Worm (Caenorhabditis elegans) whole organism, young adult: ENCODE measurements around the gene K08B5.1.
A peak's percentile ranks its signal among the peaks of the same experiment; 100 is the strongest.

Experiments
- B0261.1 ChIP-seq: sonication (generic microtip); optimal IDR thresholded peaks from 2 replicates; lab custom pipeline; 2016; ENCODE audit warnings: mild to moderate bottlenecking, missing genetic modification characterization, moderate library complexity, missing compliant biosample characterization
- C17E4.6 ChIP-seq: fragments of 200-800 bp; sonication (Bioruptor generic); IDR thresholded peaks from 2 replicates; pipeline ENCODE4 v1.3.6; 2022; ENCODE audit warnings: missing genetic modification reagents, missing genetic modification characterization, missing compliant biosample characterization
- D2030.7 ChIP-seq: fragments of 200-800 bp; sonication (Bioruptor generic); IDR thresholded peaks from 2 replicates; pipeline ENCODE4 v1.3.6; 2022; ENCODE audit warnings: missing genetic modification reagents, missing genetic modification characterization, missing compliant biosample characterization
- F10E7.11 ChIP-seq: sonication (generic microtip); optimal IDR thresholded peaks from 2 replicates; lab custom pipeline; 2017; ENCODE audit warnings: mild to moderate bottlenecking, missing genetic modification characterization, moderate library complexity, missing compliant biosample characterization
- F23B12.7 ChIP-seq: sonication (generic microtip); optimal IDR thresholded peaks from 2 replicates; lab custom pipeline; 2017; ENCODE audit warnings: missing genetic modification characterization, mild to moderate bottlenecking, missing compliant biosample characterization, antibody characterized with exemption, moderate library complexity; ENCODE audit not compliant: insufficient read depth
- F39B2.1 ChIP-seq: fragments of 200-800 bp; sonication (Bioruptor generic); IDR thresholded peaks from 2 replicates; pipeline ENCODE4 v1.3.6; 2022; ENCODE audit warnings: missing genetic modification reagents, missing genetic modification characterization, missing compliant biosample characterization
- F49E8.2 ChIP-seq: sonication (generic microtip); optimal IDR thresholded peaks from 3 replicates; lab custom pipeline; 2017; ENCODE audit warnings: missing genetic modification characterization, mild to moderate bottlenecking, missing compliant biosample characterization, antibody characterized with exemption, moderate library complexity; ENCODE audit not compliant: insufficient read depth
- F52B5.7 ChIP-seq: sonication (generic microtip); optimal IDR thresholded peaks from 2 replicates; lab custom pipeline; 2016; ENCODE audit warnings: mild to moderate bottlenecking, missing genetic modification characterization, missing compliant biosample characterization
- F57C9.4 ChIP-seq: sonication (generic microtip); optimal IDR thresholded peaks from 2 replicates; lab custom pipeline; 2017; ENCODE audit warnings: mild to moderate bottlenecking, missing genetic modification characterization, missing compliant biosample characterization
- T26A5.8 ChIP-seq: sonication (generic microtip); optimal IDR thresholded peaks from 2 replicates; lab custom pipeline; 2016; ENCODE audit warnings: missing genetic modification characterization, missing compliant biosample characterization
- Y56A3A.18 ChIP-seq: fragments of 200-800 bp; sonication (Bioruptor generic); IDR thresholded peaks from 2 replicates; pipeline ENCODE4 v1.3.6; 2022; ENCODE audit warnings: missing genetic modification reagents, missing genetic modification characterization, missing compliant biosample characterization
- ZK185.1 ChIP-seq: sonication (generic microtip); optimal IDR thresholded peaks from 2 replicates; lab custom pipeline; 2016; ENCODE audit warnings: mild to moderate bottlenecking, missing genetic modification characterization, missing compliant biosample characterization; ENCODE audit not compliant: poor library complexity, severe bottlenecking
- ama-1 ChIP-seq, 3 experiments: fragments of 150-350 bp in 1 of 3; sonication (generic microtip) in 2 of 3; optimal IDR thresholded peaks; 2 replicates each; lab custom pipeline; 2014 to 2018; ENCODE audit warnings: missing biosample characterization in 2 of 3, missing genetic modification characterization in 2 of 3, missing genetic modification reagents in 2 of 3
- aptf-2 ChIP-seq: fragments of 200-800 bp; sonication (Bioruptor generic); conservative IDR thresholded peaks from 2 replicates; pipeline ENCODE4 v1.3.6; 2022; ENCODE audit warnings: missing genetic modification reagents, missing genetic modification characterization, missing compliant biosample characterization
- atf-7 ChIP-seq: sonication (generic microtip); optimal IDR thresholded peaks from 2 replicates; lab custom pipeline; 2017; ENCODE audit warnings: mild to moderate bottlenecking, missing genetic modification characterization, missing compliant biosample characterization
- attf-3 ChIP-seq: fragments of 200-800 bp; sonication (Bioruptor generic); conservative IDR thresholded peaks from 2 replicates; pipeline ENCODE4 v1.3.6; 2022; ENCODE audit warnings: missing genetic modification reagents, missing genetic modification characterization, missing compliant biosample characterization
- cebp-2 ChIP-seq: fragments of 200-800 bp; sonication (Bioruptor generic); IDR thresholded peaks from 2 replicates; pipeline ENCODE4 v1.3.6; 2022; ENCODE audit warnings: missing genetic modification characterization, missing compliant biosample characterization
- ceh-91 ChIP-seq: fragments of 200-800 bp; sonication (Bioruptor generic); IDR thresholded peaks from 2 replicates; pipeline ENCODE4 v1.3.6; 2022; ENCODE audit warnings: missing genetic modification reagents, missing genetic modification characterization, missing compliant biosample characterization
- chd-7 ChIP-seq: sonication (generic microtip); optimal IDR thresholded peaks from 2 replicates; lab custom pipeline; 2016; ENCODE audit warnings: mild to moderate bottlenecking, missing genetic modification characterization, moderate library complexity, missing compliant biosample characterization
- die-1 ChIP-seq: sonication (generic microtip); optimal IDR thresholded peaks from 2 replicates; lab custom pipeline; 2016; ENCODE audit warnings: missing genotype, mild to moderate bottlenecking, missing genetic modification characterization, missing compliant biosample characterization
- dox-1 ChIP-seq: fragments of 200-800 bp; sonication (Bioruptor generic); IDR thresholded peaks from 2 replicates; pipeline ENCODE4 v1.3.6; 2022; ENCODE audit warnings: missing genetic modification reagents, missing genetic modification characterization, missing compliant biosample characterization
- efl-1 ChIP-seq: fragments of 150-350 bp; optimal IDR thresholded peaks from 2 replicates; lab custom pipeline; 2014; ENCODE audit warnings: missing biosample characterization, missing genetic modification reagents, missing genetic modification characterization
- egl-18 ChIP-seq: fragments of 200-800 bp; sonication (Bioruptor generic); IDR thresholded peaks from 2 replicates; pipeline ENCODE4 v1.3.6; 2022; ENCODE audit warnings: missing genetic modification reagents, missing genetic modification characterization, missing compliant biosample characterization
- egl-44 ChIP-seq: fragments of 200-800 bp; sonication (Bioruptor generic); IDR thresholded peaks from 2 replicates; pipeline ENCODE4 v1.3.6; 2022; ENCODE audit warnings: missing genetic modification reagents, missing genetic modification characterization, missing compliant biosample characterization
- egrh-3 ChIP-seq: fragments of 200-800 bp; sonication (Bioruptor generic); IDR thresholded peaks from 2 replicates; pipeline ENCODE4 v1.3.6; 2022; ENCODE audit warnings: missing genetic modification reagents, missing genetic modification characterization, missing compliant biosample characterization
- ekl-4 ChIP-seq: fragments of 200-800 bp; sonication (Bioruptor generic); IDR thresholded peaks from 2 replicates; pipeline ENCODE4 v1.3.6; 2022; ENCODE audit warnings: missing genetic modification reagents, missing genetic modification characterization, missing compliant biosample characterization
- fkh-3 ChIP-seq: sonication (generic microtip); optimal IDR thresholded peaks from 2 replicates; lab custom pipeline; 2016; ENCODE audit warnings: mild to moderate bottlenecking, missing genetic modification characterization, missing compliant biosample characterization
- gei-17 ChIP-seq: fragments of 200-800 bp; sonication (Bioruptor generic); optimal IDR thresholded peaks from 2 replicates; lab custom pipeline; 2018; ENCODE audit warnings: mild to moderate bottlenecking, missing genetic modification characterization, missing compliant biosample characterization
- hlh-26 ChIP-seq: fragments of 200-800 bp; sonication (Bioruptor generic); conservative IDR thresholded peaks from 2 replicates; pipeline ENCODE4 v1.3.6; 2022; ENCODE audit warnings: missing genetic modification reagents, missing genetic modification characterization, missing compliant biosample characterization
- hsf-1 ChIP-seq: fragments of 200-800 bp; sonication (Bioruptor generic); IDR thresholded peaks from 2 replicates; pipeline ENCODE4 v1.3.6; 2022; ENCODE audit warnings: missing genetic modification reagents, missing genetic modification characterization, missing compliant biosample characterization
- lag-1 ChIP-seq: fragments of 200-800 bp; sonication (Bioruptor generic); IDR thresholded peaks from 2 replicates; pipeline ENCODE4 v1.3.6; 2022; ENCODE audit warnings: missing genetic modification reagents, missing genetic modification characterization, missing compliant biosample characterization
- let-607 ChIP-seq, 2 experiments: fragments of 200-800 bp in 1 of 2; sonication (Bioruptor generic) in 1 of 2; sonication (generic microtip) in 1 of 2; optimal IDR thresholded peaks; 2 replicates each; lab custom pipeline; 2016 to 2018; ENCODE audit warnings: mild to moderate bottlenecking in 2 of 2, missing compliant biosample characterization in 2 of 2, missing genetic modification characterization in 2 of 2, moderate library complexity in 2 of 2, missing genotype in 1 of 2
- lin-54 ChIP-seq: fragments of 200-800 bp; sonication (Bioruptor generic); optimal IDR thresholded peaks from 2 replicates; lab custom pipeline; 2018; ENCODE audit warnings: mild to moderate bottlenecking, missing genetic modification characterization, missing compliant biosample characterization
- lsl-1 ChIP-seq: fragments of 200-800 bp; sonication (Bioruptor generic); optimal IDR thresholded peaks from 2 replicates; lab custom pipeline; 2018; ENCODE audit warnings: mild to moderate bottlenecking, missing genetic modification characterization, moderate library complexity, missing compliant biosample characterization
- lsy-27 ChIP-seq: sonication (generic microtip); optimal IDR thresholded peaks from 2 replicates; lab custom pipeline; 2017; ENCODE audit warnings: missing genetic modification characterization, mild to moderate bottlenecking, missing compliant biosample characterization, antibody characterized with exemption, missing genotype, borderline replicate concordance; ENCODE audit not compliant: insufficient read depth
- madf-3 ChIP-seq: fragments of 200-800 bp; sonication (Bioruptor generic); IDR thresholded peaks from 2 replicates; pipeline ENCODE4 v1.3.6; 2022; ENCODE audit warnings: missing genetic modification reagents, missing genetic modification characterization, missing compliant biosample characterization
- mes-4 ChIP-seq: sonication (generic microtip); optimal IDR thresholded peaks from 2 replicates; lab custom pipeline; 2016; ENCODE audit warnings: missing genotype, missing genetic modification characterization, missing compliant biosample characterization
- nfya-1 ChIP-seq: sonication (generic microtip); optimal IDR thresholded peaks from 2 replicates; lab custom pipeline; 2017; ENCODE audit warnings: antibody characterized with exemption, missing compliant biosample characterization, missing genetic modification characterization, borderline replicate concordance; ENCODE audit not compliant: insufficient read depth
- nfya-2 ChIP-seq: fragments of 200-800 bp; sonication (Bioruptor generic); IDR thresholded peaks from 2 replicates; pipeline ENCODE4 v1.3.6; 2022; ENCODE audit warnings: missing genetic modification reagents, missing genetic modification characterization, missing compliant biosample characterization
- nfyb-1 ChIP-seq: fragments of 200-800 bp; sonication (Bioruptor generic); IDR thresholded peaks from 2 replicates; pipeline ENCODE4 v1.3.6; 2022; ENCODE audit warnings: missing genetic modification reagents, missing genetic modification characterization, missing compliant biosample characterization
- nhr-80 ChIP-seq: sonication (generic microtip); optimal IDR thresholded peaks from 2 replicates; lab custom pipeline; 2016; ENCODE audit warnings: missing genetic modification characterization, missing compliant biosample characterization
- pbrm-1 ChIP-seq: fragments of 200-800 bp; sonication (Bioruptor generic); IDR thresholded peaks from 2 replicates; pipeline ENCODE4 v1.3.6; 2022; ENCODE audit warnings: missing genetic modification reagents, missing genetic modification characterization, missing compliant biosample characterization
- rcor-1 ChIP-seq: fragments of 200-800 bp; sonication (Bioruptor generic); IDR thresholded peaks from 2 replicates; pipeline ENCODE4 v1.3.6; 2022; ENCODE audit warnings: missing genetic modification reagents, missing genetic modification characterization, missing compliant biosample characterization
- xnd-1 ChIP-seq: sonication (generic microtip); optimal IDR thresholded peaks from 2 replicates; lab custom pipeline; 2016; ENCODE audit warnings: missing genotype, missing genetic modification reagents, missing genetic modification characterization, missing compliant biosample characterization
- ztf-18 ChIP-seq: sonication (generic microtip); optimal IDR thresholded peaks from 2 replicates; lab custom pipeline; 2016; ENCODE audit warnings: missing genotype, mild to moderate bottlenecking, missing genetic modification characterization, missing compliant biosample characterization
- ztf-22 ChIP-seq: fragments of 200-800 bp; sonication (Bioruptor generic); optimal IDR thresholded peaks from 2 replicates; lab custom pipeline; 2018; ENCODE audit warnings: mild to moderate bottlenecking, missing genetic modification characterization, moderate library complexity, missing compliant biosample characterization
- ztf-3 ChIP-seq: fragments of 200-800 bp; sonication (Bioruptor generic); optimal IDR thresholded peaks from 2 replicates; lab custom pipeline; 2018; ENCODE audit warnings: mild to moderate bottlenecking, missing genetic modification characterization, missing compliant biosample characterization

Gene K08B5.1

ce11 chrX:16590803-16591202 is 32.6 kb downstream of the K08B5.1 start (continued):
- TF ChIP-seq lsl-1 (GFP tag; lab: Kevin White, UChicago): no peak
- TF ChIP-seq nhr-80: no peak
- TF ChIP-seq die-1: peak; percentile 82
- TF ChIP-seq F57C9.4 (tag; lab: Kevin White, UChicago): no peak
- no peak for TF ChIP-seq ama-1 (optimal IDR thresholded peaks at IDR 0.05; lab: Kevin White, UChicago)
- peak; percentile 14 to 90 for TF ChIP-seq ama-1 (GFP tag; optimal IDR thresholded peaks at IDR 0.05; lab: Kevin White, UChicago)
- peak; percentile 35 for TF ChIP-seq atf-7 (tag; lab: Kevin White, UChicago)
- TF ChIP-seq fkh-3: no peak
- TF ChIP-seq dox-1 (GFP tag; lab: Robert Waterston, UW): peak; percentile 73
- peak; percentile 90 for TF ChIP-seq pbrm-1 (GFP tag; lab: Robert Waterston, UW)
- peak; percentile 53 for TF ChIP-seq lsy-27
- TF ChIP-seq ztf-22 (GFP tag; lab: Kevin White, UChicago): peak; percentile 50
- peak; percentile 65; the same call in 1 of the 2 replicates for TF ChIP-seq Y56A3A.18 (GFP tag; lab: Robert Waterston, UW)
- TF ChIP-seq efl-1 (GFP tag; lab: Kevin White, UChicago): peak; percentile 26
- TF ChIP-seq F23B12.7 (tag; lab: Kevin White, UChicago): peak; percentile 71
- no peak for TF ChIP-seq nfya-2 (GFP tag; lab: Robert Waterston, UW)
- 0 out of 2 replicates have a peak, but pooled peaks have one; percentile 23 for TF ChIP-seq egrh-3 (GFP tag; lab: Robert Waterston, UW)
- TF ChIP-seq ceh-91 (GFP tag; lab: Robert Waterston, UW): no peak
- no peak for TF ChIP-seq lag-1 (GFP tag; lab: Robert Waterston, UW)
- 0 out of 2 replicates have a peak, but pooled peaks have one; percentile 11 for TF ChIP-seq ekl-4
- peak; percentile 71 for TF ChIP-seq chd-7 (tag; lab: Kevin White, UChicago)
- no peak for TF ChIP-seq nfya-1 (tag; lab: Kevin White, UChicago)
- TF ChIP-seq hsf-1 (GFP tag; lab: Robert Waterston, UW): peak; percentile 59; the same call in 1 of the 2 replicates
- no peak for TF ChIP-seq madf-3 (GFP tag; lab: Robert Waterston, UW)
- peak; percentile 59 for TF ChIP-seq lin-54 (GFP tag; lab: Kevin White, UChicago)
- peak; percentile 48 for TF ChIP-seq gei-17 (GFP tag; lab: Kevin White, UChicago)
- TF ChIP-seq rcor-1 (GFP tag; lab: Robert Waterston, UW): peak; percentile 72
- TF ChIP-seq ztf-3: peak; percentile 31
- peak; percentile 42 for TF ChIP-seq ztf-18
- TF ChIP-seq F39B2.1 (GFP tag; lab: Robert Waterston, UW): no peak
- peak; percentile 83; the same call in 1 of the 2 replicates for TF ChIP-seq nfyb-1
- TF ChIP-seq hlh-26 (GFP tag; lab: Robert Waterston, UW): no peak
- no peak for TF ChIP-seq aptf-2 (GFP tag; lab: Robert Waterston, UW)
- peak; percentile 67 for TF ChIP-seq egl-44 (GFP tag; lab: Robert Waterston, UW)
- peak; percentile 74 for TF ChIP-seq T26A5.8
- peak; percentile 51; the same call in 1 of the 2 replicates for TF ChIP-seq attf-3
- TF ChIP-seq ZK185.1 (tag; lab: Kevin White, UChicago): peak; percentile 79
- TF ChIP-seq xnd-1: no peak
- peak; percentile 44 for TF ChIP-seq F49E8.2 (tag; lab: Kevin White, UChicago)
- TF ChIP-seq let-607 (tag; optimal IDR thresholded peaks at IDR 0.05; lab: Kevin White, UChicago): peak in 1 of 2 experiments; percentile 67
- TF ChIP-seq cebp-2 (GFP tag; lab: Robert Waterston, UW): peak; percentile 83; the same call in 1 of the 2 replicates
- TF ChIP-seq B0261.1 (tag; lab: Kevin White, UChicago): peak; percentile 92
- TF ChIP-seq mes-4 (tag; lab: Kevin White, UChicago): peak; percentile 50
- TF ChIP-seq D2030.7 (GFP tag; lab: Robert Waterston, UW): peak; percentile 92
- TF ChIP-seq egl-18 (GFP tag; lab: Robert Waterston, UW): 0 out of 2 replicates have a peak, but pooled peaks have one; percentile 17
- no peak for TF ChIP-seq C17E4.6 (GFP tag; lab: Robert Waterston, UW)
- TF ChIP-seq F52B5.7 (tag; lab: Kevin White, UChicago): peak; percentile 39
- peak; percentile 20 for TF ChIP-seq F10E7.11 (tag; lab: Kevin White, UChicago)
